Worm (Caenorhabditis elegans) whole organism, L2 larva: ENCODE results near the gene C06E4.3.
A peak's percentile ranks its signal among the peaks of the same experiment; 100 is the strongest.

Experiments used
- egl-27 ChIP-seq: sonication (generic microtip); optimal IDR thresholded peaks from 3 replicates; lab custom pipeline; 2017; ENCODE audit warnings: missing biosample characterization, missing genetic modification reagents, missing genetic modification characterization
- nhr-25 ChIP-seq: fragments of 150-350 bp; sonication (generic microtip); optimal IDR thresholded peaks from 3 replicates; lab custom pipeline; 2014; ENCODE audit warnings: missing biosample characterization, missing genetic modification characterization

DNA sequence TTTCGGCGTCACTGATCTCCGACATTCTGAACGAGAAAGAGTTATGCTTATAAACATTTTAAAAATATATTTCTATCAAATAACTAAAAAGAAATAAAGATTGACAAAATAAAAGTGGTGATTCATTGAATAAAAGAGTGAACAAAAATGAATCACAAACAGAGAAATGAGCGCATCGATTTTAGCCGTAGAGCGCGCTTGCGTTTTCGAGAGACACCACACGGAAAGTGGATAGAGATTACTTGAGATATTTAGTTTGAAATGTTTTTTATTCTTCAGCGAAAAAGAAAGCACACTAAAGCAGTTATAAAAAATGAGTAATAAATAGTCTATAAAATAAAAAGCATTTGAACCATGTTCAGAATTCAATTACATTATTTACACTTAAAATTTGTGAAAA lies 30.5 kb upstream of the C06E4.3 start, which contains the start of gene cap-1:
- TF ChIP-seq egl-27 (tag; lab: Kevin White, UChicago) (no peak), nhr-25 (tag; lab: Kevin White, UChicago) (peak; percentile 29)
